Worm (Caenorhabditis elegans) whole organism, L4 larva: ENCODE data around the gene C43C3.4.

Experiments
- Y105C5A.15 ChIP-seq: fragments of 200-800 bp; sonication (Bioruptor generic); IDR thresholded peaks from 2 replicates; pipeline ENCODE4 v1.3.6; 2022; ENCODE audit warnings: missing genetic modification characterization, missing compliant biosample characterization
- ceh-20 ChIP-seq: fragments of 200-800 bp; sonication (Bioruptor generic); IDR thresholded peaks from 2 replicates; pipeline ENCODE4 v1.3.6; 2022; ENCODE audit warnings: missing genetic modification reagents, missing genetic modification characterization, missing compliant biosample characterization
- daf-12 ChIP-seq: fragments of 150-350 bp; optimal IDR thresholded peaks from 2 replicates; lab custom pipeline; 2014; ENCODE audit warnings: missing biosample characterization, missing genetic modification reagents, missing genetic modification characterization
- egl-27 ChIP-seq: sonication (generic microtip); optimal IDR thresholded peaks from 3 replicates; lab custom pipeline; 2017; ENCODE audit warnings: missing biosample characterization, missing genetic modification reagents, missing genetic modification characterization
- hlh-30 ChIP-seq: sonication (generic microtip); optimal IDR thresholded peaks from 2 replicates; lab custom pipeline; 2017; ENCODE audit warnings: antibody characterized with exemption, mild to moderate bottlenecking, missing genetic modification characterization, missing compliant biosample characterization; ENCODE audit not compliant: insufficient read depth
- lin-13 ChIP-seq: fragments of 150-350 bp; optimal IDR thresholded peaks from 2 replicates; lab custom pipeline; 2014; ENCODE audit warnings: missing biosample characterization, missing genetic modification reagents, missing genetic modification characterization
- lin-39 ChIP-seq: fragments of 150-350 bp; optimal IDR thresholded peaks from 2 replicates; lab custom pipeline; 2014; ENCODE audit warnings: missing biosample characterization, missing genetic modification reagents, missing genetic modification characterization
- nhr-11 ChIP-seq: fragments of 150-350 bp; optimal IDR thresholded peaks from 2 replicates; lab custom pipeline; 2014; ENCODE audit warnings: missing biosample characterization, missing genetic modification characterization
- nhr-25 ChIP-seq: sonication (generic microtip); optimal IDR thresholded peaks from 2 replicates; lab custom pipeline; 2017; ENCODE audit warnings: missing genetic modification characterization, mild to moderate bottlenecking, missing compliant biosample characterization, antibody characterized with exemption, moderate library complexity, borderline replicate concordance; ENCODE audit not compliant: insufficient read depth
- pha-4 ChIP-seq, 2 experiments: fragments of 150-350 bp in 1 of 2; fragments of 200-800 bp in 1 of 2; sonication (Bioruptor generic) in 1 of 2; IDR thresholded peaks in 1 of 2; optimal IDR thresholded peaks in 1 of 2; 2 replicates each; pipeline versions ENCODE4 v1.3.6 to Lab custom; 2014 to 2022; ENCODE audit warnings: missing genetic modification characterization in 2 of 2, missing genetic modification reagents in 2 of 2, missing biosample characterization in 1 of 2, missing compliant biosample characterization in 1 of 2
- unc-62 ChIP-seq, 3 experiments: fragments of 150-350 bp in 1 of 3; sonication (generic microtip); optimal IDR thresholded peaks in 2 of 3; peaks in 1 of 3; 1 replicate in 1 of 3; 2 replicates in 2 of 3; lab custom pipeline; 2014 to 2017; ENCODE audit warnings: missing biosample characterization in 3 of 3, missing genetic modification characterization in 3 of 3, missing genetic modification reagents in 3 of 3, missing genotype in 1 of 3
- ztf-11 ChIP-seq: fragments of 150-350 bp; optimal IDR thresholded peaks from 2 replicates; lab custom pipeline; 2014; ENCODE audit warnings: missing biosample characterization, missing genetic modification characterization

- TF ChIP-seq lin-13 (GFP tag; lab: Kevin White, UChicago) = no peak
- TF ChIP-seq ztf-11 (tag; lab: Kevin White, UChicago) = no peak
- TF ChIP-seq pha-4 (GFP tag; IDR thresholded peaks at IDR 0.05; lab: Robert Waterston, UW) = no peak
- no peak for TF ChIP-seq pha-4 (tag; optimal IDR thresholded peaks at IDR 0.05; lab: Kevin White, UChicago)
- TF ChIP-seq egl-27 (tag; lab: Kevin White, UChicago) = no peak
- TF ChIP-seq lin-39 (tag; lab: Kevin White, UChicago) = no peak
- TF ChIP-seq nhr-11 (tag; lab: Kevin White, UChicago) = no peak
- TF ChIP-seq unc-62 (GFP tag; optimal IDR thresholded peaks at IDR 0.05 in 1 of 2; lab: Kevin White, UChicago) = no peak
- no peak for TF ChIP-seq unc-62 (tag; optimal IDR thresholded peaks at IDR 0.05; lab: Kevin White, UChicago)
- no peak for TF ChIP-seq nhr-25 (tag; lab: Kevin White, UChicago)
- TF ChIP-seq hlh-30 = no peak
- TF ChIP-seq Y105C5A.15 (GFP tag; lab: Robert Waterston, UW) = no peak
- TF ChIP-seq daf-12 (tag; lab: Kevin White, UChicago) = no peak
- TF ChIP-seq ceh-20 = no peak
Measured at ce11 chrX:9698359-9698758, 23.7 kb upstream of the C43C3.4 start, which contains the start of gene dyf-7.
